Worm (Caenorhabditis elegans): ENCODE results near the gene T05A10.6.

DNA sequence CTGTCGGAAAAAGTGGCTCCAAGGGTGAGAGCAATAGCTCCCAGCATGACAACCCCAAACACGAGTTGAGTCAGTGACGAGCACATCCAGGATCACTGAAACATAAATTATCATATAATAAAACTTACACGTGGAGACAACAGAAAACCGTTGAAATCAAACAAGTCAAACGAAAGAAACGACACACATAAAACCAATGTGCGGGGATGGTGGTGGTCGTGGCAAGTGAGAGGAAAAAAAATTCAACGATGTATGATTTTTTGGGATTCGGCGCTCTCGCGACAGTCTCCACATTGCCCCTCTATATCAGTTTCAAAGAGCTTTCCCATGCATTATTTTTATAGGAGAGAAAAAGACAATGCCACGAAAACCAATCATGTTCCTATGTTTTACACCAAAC is 10.7 kb downstream of the T05A10.6 start, which contains the start of gene clc-4:
- TF ChIP-seq lin-13 (tag; optimal IDR thresholded peaks at IDR 0.05) (no peak), unc-39 (tag; optimal IDR thresholded peaks at IDR 0.05) (no peak), pha-4 (tag; optimal IDR thresholded peaks at IDR 0.05) (no peak), ham-2 (GFP tag; optimal IDR thresholded peaks at IDR 0.05) (no peak), M03D4.4 (tag; optimal IDR thresholded peaks at IDR 0.05) (no peak), mab-5 (tag; optimal IDR thresholded peaks at IDR 0.05) (no peak), blmp-1 (tag; optimal IDR thresholded peaks at IDR 0.05) (no peak), nhr-28 (tag; optimal IDR thresholded peaks at IDR 0.05) (no peak), nhr-237 (tag; optimal IDR thresholded peaks at IDR 0.05) (no peak)

Data from whole organism, mixed stage, embryonic.